Worm (Caenorhabditis elegans): ENCODE measurements around the gene nep-24.

DNA sequence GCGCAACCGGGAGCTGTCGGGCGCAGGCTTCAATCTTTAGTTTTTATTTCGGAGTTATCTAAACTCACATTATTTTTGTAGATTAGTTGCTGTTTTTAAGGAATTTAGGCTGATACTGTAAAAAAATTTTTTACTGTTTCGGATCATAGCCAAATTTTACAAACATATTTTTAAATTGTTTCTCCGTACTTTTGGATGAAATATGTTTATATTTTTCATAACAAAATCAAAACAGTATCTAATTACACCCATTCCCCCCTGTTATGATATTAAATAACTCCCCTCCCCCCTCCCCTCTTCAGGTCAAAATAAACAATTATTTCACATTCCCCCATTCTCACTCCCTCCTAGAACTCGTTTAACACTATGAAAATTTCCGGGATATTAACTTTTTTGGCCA, 8.4 kb upstream of the nep-24 start, which contains the start of gene Y116A8C.3:
- TF ChIP-seq cog-1 (tag; optimal IDR thresholded peaks at IDR 0.05): no peak
- no peak for TF ChIP-seq flt-1 (GFP tag; IDR thresholded peaks at IDR 0.05)
- no peak for TF ChIP-seq ref-1 (GFP tag; conservative IDR thresholded peaks at IDR 0.05)
- no peak for TF ChIP-seq ztf-29 (GFP tag; IDR thresholded peaks at IDR 0.05)
- TF ChIP-seq tab-1 (GFP tag; IDR thresholded peaks at IDR 0.05): no peak
- no peak for TF ChIP-seq med-1 (GFP tag; optimal IDR thresholded peaks at IDR 0.05; ENCODE audit: insufficient read depth)
- no peak for TF ChIP-seq T22C8.4 (GFP tag; IDR thresholded peaks at IDR 0.05)
- TF ChIP-seq ztf-23 (GFP tag; IDR thresholded peaks at IDR 0.05): no peak
- TF ChIP-seq klf-2 (GFP tag; conservative IDR thresholded peaks at IDR 0.05): no peak

All from whole organism, midembryonic.